Worm (Caenorhabditis elegans) whole organism, young adult: ENCODE data around the gene ZK1290.10.

Source experiments
- F52B5.7 ChIP-seq: sonication (generic microtip); optimal IDR thresholded peaks from 2 replicates; lab custom pipeline; 2016; ENCODE audit warnings: mild to moderate bottlenecking, missing genetic modification characterization, missing compliant biosample characterization
- F55B11.4 ChIP-seq: sonication (generic microtip); optimal IDR thresholded peaks from 2 replicates; lab custom pipeline; 2016; ENCODE audit warnings: missing compliant biosample characterization, missing genetic modification characterization, borderline replicate concordance; ENCODE audit not compliant: insufficient read depth
- F57C9.4 ChIP-seq: sonication (generic microtip); optimal IDR thresholded peaks from 2 replicates; lab custom pipeline; 2017; ENCODE audit warnings: mild to moderate bottlenecking, missing genetic modification characterization, missing compliant biosample characterization
- K11D2.4 ChIP-seq: fragments of 200-800 bp; sonication (Bioruptor generic); IDR thresholded peaks from 2 replicates; pipeline ENCODE4 v1.3.6; 2022; ENCODE audit warnings: missing genetic modification reagents, missing genetic modification characterization, missing compliant biosample characterization
- Y53G8AR.9 ChIP-seq: fragments of 200-800 bp; sonication (Bioruptor generic); conservative IDR thresholded peaks from 2 replicates; pipeline ENCODE4 v1.3.6; 2022; ENCODE audit warnings: missing genetic modification reagents, missing genetic modification characterization, missing compliant biosample characterization
- Y56A3A.18 ChIP-seq: fragments of 200-800 bp; sonication (Bioruptor generic); IDR thresholded peaks from 2 replicates; pipeline ENCODE4 v1.3.6; 2022; ENCODE audit warnings: missing genetic modification reagents, missing genetic modification characterization, missing compliant biosample characterization
- Y67H2A.10 ChIP-seq: fragments of 200-800 bp; sonication (Bioruptor generic); conservative IDR thresholded peaks from 2 replicates; pipeline ENCODE4 v1.3.6; 2022; ENCODE audit warnings: missing genetic modification reagents, missing genetic modification characterization, missing compliant biosample characterization
- Y79H2A.3 ChIP-seq: fragments of 200-800 bp; sonication (Bioruptor generic); conservative IDR thresholded peaks from 2 replicates; pipeline ENCODE4 v1.3.6; 2022; ENCODE audit warnings: missing genetic modification reagents, missing genetic modification characterization, missing compliant biosample characterization
- Y95B8A.8 ChIP-seq: fragments of 200-800 bp; sonication (Bioruptor generic); IDR thresholded peaks from 2 replicates; pipeline ENCODE4 v1.3.6; 2022; ENCODE audit warnings: missing genetic modification reagents, missing genetic modification characterization, missing compliant biosample characterization
- atf-7 ChIP-seq: sonication (generic microtip); optimal IDR thresholded peaks from 2 replicates; lab custom pipeline; 2017; ENCODE audit warnings: mild to moderate bottlenecking, missing genetic modification characterization, missing compliant biosample characterization
- attf-5 ChIP-seq: fragments of 200-800 bp; sonication (Bioruptor generic); optimal IDR thresholded peaks from 2 replicates; lab custom pipeline; 2018; ENCODE audit warnings: mild to moderate bottlenecking, missing genetic modification characterization, missing compliant biosample characterization
- ccch-3 ChIP-seq: fragments of 200-800 bp; sonication (Bioruptor generic); optimal IDR thresholded peaks from 2 replicates; lab custom pipeline; 2018; ENCODE audit warnings: mild to moderate bottlenecking, missing genetic modification characterization, missing compliant biosample characterization
- ceh-40 ChIP-seq: fragments of 200-800 bp; sonication (Bioruptor generic); IDR thresholded peaks from 2 replicates; pipeline ENCODE4 v1.3.6; 2022; ENCODE audit warnings: missing genetic modification characterization, missing compliant biosample characterization
- ceh-79 ChIP-seq: sonication (generic microtip); optimal IDR thresholded peaks from 2 replicates; lab custom pipeline; 2017; ENCODE audit warnings: mild to moderate bottlenecking, missing genetic modification characterization, missing compliant biosample characterization
- dox-1 ChIP-seq: fragments of 200-800 bp; sonication (Bioruptor generic); IDR thresholded peaks from 2 replicates; pipeline ENCODE4 v1.3.6; 2022; ENCODE audit warnings: missing genetic modification reagents, missing genetic modification characterization, missing compliant biosample characterization
- fkh-3 ChIP-seq: sonication (generic microtip); optimal IDR thresholded peaks from 2 replicates; lab custom pipeline; 2016; ENCODE audit warnings: mild to moderate bottlenecking, missing genetic modification characterization, missing compliant biosample characterization
- hmg-20 ChIP-seq: fragments of 200-800 bp; sonication (Bioruptor generic); IDR thresholded peaks from 2 replicates; pipeline ENCODE4 v1.3.6; 2022; ENCODE audit warnings: missing genetic modification reagents, missing genetic modification characterization, missing compliant biosample characterization
- let-526 ChIP-seq: fragments of 200-800 bp; sonication (Bioruptor generic); IDR thresholded peaks from 2 replicates; pipeline ENCODE4 v1.3.6; 2022; ENCODE audit warnings: missing genetic modification reagents, missing genetic modification characterization, missing compliant biosample characterization
- let-607 ChIP-seq, 2 experiments: fragments of 200-800 bp in 1 of 2; sonication (Bioruptor generic) in 1 of 2; sonication (generic microtip) in 1 of 2; optimal IDR thresholded peaks; 2 replicates each; lab custom pipeline; 2016 to 2018; ENCODE audit warnings: mild to moderate bottlenecking in 2 of 2, missing compliant biosample characterization in 2 of 2, missing genetic modification characterization in 2 of 2, moderate library complexity in 2 of 2, missing genotype in 1 of 2
- lin-35 ChIP-seq, 3 experiments: fragments of 150-350 bp in 2 of 3; sonication (generic microtip) in 1 of 3; optimal IDR thresholded peaks; 2 replicates each; lab custom pipeline; 2014 to 2018; ENCODE audit warnings: missing biosample characterization in 3 of 3, missing genetic modification characterization in 3 of 3, missing genetic modification reagents in 3 of 3
- lin-40 ChIP-seq: sonication (generic microtip); optimal IDR thresholded peaks from 2 replicates; lab custom pipeline; 2016; ENCODE audit warnings: missing genetic modification characterization, mild to moderate bottlenecking, missing compliant biosample characterization, missing genotype, missing genetic modification reagents
- madf-10 ChIP-seq: sonication (generic microtip); optimal IDR thresholded peaks from 2 replicates; lab custom pipeline; 2016; ENCODE audit warnings: mild to moderate bottlenecking, missing genetic modification characterization, missing compliant biosample characterization
- madf-3 ChIP-seq: fragments of 200-800 bp; sonication (Bioruptor generic); IDR thresholded peaks from 2 replicates; pipeline ENCODE4 v1.3.6; 2022; ENCODE audit warnings: missing genetic modification reagents, missing genetic modification characterization, missing compliant biosample characterization
- nfyb-1 ChIP-seq: fragments of 200-800 bp; sonication (Bioruptor generic); IDR thresholded peaks from 2 replicates; pipeline ENCODE4 v1.3.6; 2022; ENCODE audit warnings: missing genetic modification reagents, missing genetic modification characterization, missing compliant biosample characterization
- nhr-80 ChIP-seq: sonication (generic microtip); optimal IDR thresholded peaks from 2 replicates; lab custom pipeline; 2016; ENCODE audit warnings: missing genetic modification characterization, missing compliant biosample characterization
- nhr-90 ChIP-seq: sonication (generic microtip); optimal IDR thresholded peaks from 2 replicates; lab custom pipeline; 2016; ENCODE audit warnings: missing genotype, mild to moderate bottlenecking, missing genetic modification characterization, missing compliant biosample characterization
- pbrm-1 ChIP-seq: fragments of 200-800 bp; sonication (Bioruptor generic); IDR thresholded peaks from 2 replicates; pipeline ENCODE4 v1.3.6; 2022; ENCODE audit warnings: missing genetic modification reagents, missing genetic modification characterization, missing compliant biosample characterization
- repo-1 ChIP-seq: sonication (generic microtip); optimal IDR thresholded peaks from 2 replicates; lab custom pipeline; 2017; ENCODE audit warnings: mild to moderate bottlenecking, missing genetic modification characterization, missing compliant biosample characterization
- snpc-1.1 ChIP-seq: sonication (generic microtip); optimal IDR thresholded peaks from 2 replicates; lab custom pipeline; 2017; ENCODE audit warnings: missing genetic modification characterization, mild to moderate bottlenecking, missing compliant biosample characterization, antibody characterized with exemption, moderate library complexity, missing genotype, missing genetic modification reagents; ENCODE audit not compliant: insufficient read depth
- tbp1 ChIP-seq: fragments of 200-800 bp; sonication (Bioruptor generic); optimal IDR thresholded peaks from 2 replicates; lab custom pipeline; 2018; ENCODE audit warnings: mild to moderate bottlenecking, missing genetic modification characterization, missing compliant biosample characterization
- unc-62 ChIP-seq: fragments of 150-350 bp; optimal IDR thresholded peaks from 2 replicates; lab custom pipeline; 2014; ENCODE audit warnings: missing biosample characterization, missing genetic modification reagents, missing genetic modification characterization
- ztf-22 ChIP-seq: fragments of 200-800 bp; sonication (Bioruptor generic); optimal IDR thresholded peaks from 2 replicates; lab custom pipeline; 2018; ENCODE audit warnings: mild to moderate bottlenecking, missing genetic modification characterization, moderate library complexity, missing compliant biosample characterization
- ztf-25 ChIP-seq: fragments of 200-800 bp; sonication (Bioruptor generic); IDR thresholded peaks from 2 replicates; pipeline ENCODE4 v1.3.6; 2022; ENCODE audit warnings: missing genetic modification reagents, missing genetic modification characterization, missing compliant biosample characterization
- ztf-26 ChIP-seq: sonication (generic microtip); optimal IDR thresholded peaks from 2 replicates; lab custom pipeline; 2017; ENCODE audit warnings: missing genetic modification characterization, missing compliant biosample characterization
- ztf-28 ChIP-seq: fragments of 200-800 bp; sonication (Bioruptor generic); IDR thresholded peaks from 2 replicates; pipeline ENCODE4 v1.3.6; 2022; ENCODE audit warnings: missing genetic modification reagents, missing genetic modification characterization, missing compliant biosample characterization

The ZK1290.10 gene

DNA sequence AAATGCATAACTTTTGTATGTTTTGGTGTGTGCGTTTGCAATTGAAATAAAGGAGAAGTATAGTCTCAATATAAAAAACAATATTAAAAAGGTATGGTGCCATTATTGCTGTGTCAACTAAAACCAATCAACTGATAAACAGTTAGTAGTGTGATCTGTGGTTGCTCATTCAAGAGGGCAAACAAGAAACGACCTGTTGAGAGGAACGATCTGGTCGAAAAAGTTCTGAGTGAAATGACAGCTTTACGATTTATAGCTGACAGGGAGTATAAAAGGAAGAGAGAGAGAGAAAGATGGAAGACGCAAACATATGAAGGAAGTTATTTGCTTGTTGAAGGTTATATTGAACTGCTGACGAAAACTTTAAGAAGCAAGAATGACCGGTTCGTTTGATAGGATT, 4.3 kb upstream of the ZK1290.10 start:
- no peak for TF ChIP-seq F52B5.7 (tag; lab: Kevin White, UChicago)
- peak; percentile 21 for TF ChIP-seq unc-62 (GFP tag; lab: Kevin White, UChicago)
- peak; percentile 89 for TF ChIP-seq nhr-80 (tag; lab: Kevin White, UChicago)
- TF ChIP-seq, all 124 proteins: peak for 2

DNA sequence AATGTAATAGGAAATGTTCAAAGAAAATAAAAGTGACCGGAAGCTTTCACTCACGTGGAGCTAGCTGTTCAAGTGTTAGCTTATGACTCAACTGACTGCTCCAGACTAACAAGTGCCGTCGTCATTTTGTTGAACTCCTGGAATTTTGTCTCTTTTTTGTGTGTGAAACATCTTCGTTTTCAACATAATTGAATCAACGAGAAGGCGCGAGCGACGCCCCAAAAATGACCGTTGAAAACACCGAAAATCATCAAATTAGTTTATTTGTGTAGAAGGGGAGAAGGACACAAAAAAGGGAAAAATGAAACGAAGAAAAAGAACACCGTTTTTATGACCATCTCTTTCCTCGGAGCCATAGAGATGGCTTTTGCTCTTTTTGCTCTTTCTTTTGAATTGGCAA, 1.7 kb upstream of the ZK1290.10 start, which contains the start of gene ZK1290.14:
Gene ZK1290.14, minus strand, starts transcription at position 139 of the 400 bp plus-strand sequence.
- TF ChIP-seq pbrm-1 (GFP tag; lab: Robert Waterston, UW) (no peak), let-526 (GFP tag; lab: Robert Waterston, UW) (no peak), ztf-26 (tag; lab: Kevin White, UChicago) (no peak), Y95B8A.8 (GFP tag; lab: Robert Waterston, UW) (no peak), Y67H2A.10 (GFP tag; lab: Robert Waterston, UW) (no peak), repo-1 (tag; lab: Kevin White, UChicago) (no peak), madf-3 (GFP tag; lab: Robert Waterston, UW) (no peak), Y56A3A.18 (GFP tag; lab: Robert Waterston, UW) (no peak), hmg-20 (GFP tag; lab: Robert Waterston, UW) (no peak), lin-35 (GFP tag; optimal IDR thresholded peaks at IDR 0.05; lab: Kevin White, UChicago) (no peak), ceh-79 (tag; lab: Kevin White, UChicago) (no peak), F55B11.4 (tag; lab: Kevin White, UChicago) (no peak), Y79H2A.3 (GFP tag; lab: Robert Waterston, UW) (no peak), fkh-3 (tag; lab: Kevin White, UChicago) (no peak), K11D2.4 (no peak), ccch-3 (GFP tag; lab: Kevin White, UChicago) (no peak), ztf-22 (no peak), ztf-28 (GFP tag; lab: Robert Waterston, UW) (no peak)

DNA sequence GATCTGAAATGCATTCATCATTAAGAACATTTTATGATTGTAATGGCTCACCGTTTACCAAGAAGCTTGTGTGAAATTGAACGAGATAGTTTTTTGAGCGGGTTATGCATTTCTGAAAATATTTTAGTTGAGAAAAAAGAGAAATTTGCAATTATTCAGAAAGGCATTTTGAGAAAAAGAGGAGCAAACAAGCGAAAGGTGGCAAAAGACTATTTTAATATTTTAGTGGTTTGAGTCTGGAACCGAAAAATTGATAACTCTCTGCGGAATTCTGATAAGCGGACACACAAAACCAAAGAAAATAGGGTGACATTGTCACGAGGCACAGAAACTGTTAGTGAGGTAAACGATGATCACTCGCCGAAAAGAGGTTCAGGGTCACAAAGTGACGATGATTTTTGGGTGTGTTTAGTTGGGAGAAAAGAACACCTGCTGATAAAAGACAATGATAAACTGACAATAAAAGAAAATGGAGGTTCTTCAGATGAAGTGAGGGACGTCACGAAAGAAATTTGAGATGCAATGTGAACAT, 1.1 kb upstream of the ZK1290.10 start:
- TF ChIP-seq ceh-40 (GFP tag; lab: Robert Waterston, UW) (no peak), madf-10 (peak; percentile 36), snpc-1.1 (tag; lab: Kevin White, UChicago) (no peak), nhr-90 (peak; percentile 23), tbp1 (GFP tag; lab: Kevin White, UChicago) (peak; percentile 46), attf-5 (peak; percentile 10), ztf-25 (GFP tag; lab: Robert Waterston, UW) (no peak), let-607 (tag; optimal IDR thresholded peaks at IDR 0.05; lab: Kevin White, UChicago) (peak in 1 of 2 experiments; percentile 31), Y53G8AR.9 (GFP tag; lab: Robert Waterston, UW) (0 out of 2 replicates have a peak, but pooled peaks have one; percentile 44), nhr-80 (tag; lab: Kevin White, UChicago) (peak; percentile 97), dox-1 (GFP tag; lab: Robert Waterston, UW) (peak; percentile 69), F57C9.4 (no peak), atf-7 (tag; lab: Kevin White, UChicago) (peak; percentile 49), lin-40 (tag; lab: Kevin White, UChicago) (peak; percentile 2), nfyb-1 (GFP tag; lab: Robert Waterston, UW) (0 out of 2 replicates have a peak, but pooled peaks have one; percentile 13)
